Worm (Caenorhabditis elegans): ENCODE measurements around the gene alh-10.

alh-10 gene

ce11 chrX:7112589-7112988 is 30.9 kb downstream of the alh-10 start, which contains the start of gene C36B7.1:
TSS of gene C36B7.1 (plus strand) at chrX:7112889.
- TF ChIP-seq F57C9.4 (tag; optimal IDR thresholded peaks at IDR 0.05) (no peak), bed-1 (GFP tag; IDR thresholded peaks at IDR 0.05) (no peak), akir-1 (GFP tag; optimal IDR thresholded peaks at IDR 0.05) (no peak), ccch-3 (GFP tag; optimal IDR thresholded peaks at IDR 0.05) (no peak), somi-1 (GFP tag; optimal IDR thresholded peaks at IDR 0.05) (no peak), ztf-3 (GFP tag; optimal IDR thresholded peaks at IDR 0.05) (no peak), nhr-120 (GFP tag; IDR thresholded peaks at IDR 0.05) (no peak), Y56A3A.18 (GFP tag; IDR thresholded peaks at IDR 0.05) (no peak), ama-1 (optimal IDR thresholded peaks at IDR 0.05) (no peak), ama-1 (GFP tag; optimal IDR thresholded peaks at IDR 0.05) (no peak), mel-28 (tag; optimal IDR thresholded peaks at IDR 0.05; ENCODE audit: borderline replicate concordance) (no peak), fkh-3 (tag; optimal IDR thresholded peaks at IDR 0.05) (no peak), T07F8.4 (tag; optimal IDR thresholded peaks at IDR 0.05) (no peak), mcd-1 (GFP tag; IDR thresholded peaks at IDR 0.05) (no peak), let-526 (GFP tag; IDR thresholded peaks at IDR 0.05) (no peak), B0019.2 (GFP tag; conservative IDR thresholded peaks at IDR 0.05) (no peak)

ce11 chrX:7106103-7106502 is 37.3 kb downstream of the alh-10 start, which contains the start of gene C36B7.2:
TSS of gene C36B7.2 (plus strand) at chrX:7106403.
- TF ChIP-seq ztf-25 (GFP tag; IDR thresholded peaks at IDR 0.05), result no peak
- TF ChIP-seq akir-1 (GFP tag; optimal IDR thresholded peaks at IDR 0.05), result no peak
- TF ChIP-seq K11D2.4 (GFP tag; IDR thresholded peaks at IDR 0.05), result no peak
- TF ChIP-seq gei-17 (GFP tag; optimal IDR thresholded peaks at IDR 0.05), result no peak
- no peak for TF ChIP-seq ceh-79 (tag; optimal IDR thresholded peaks at IDR 0.05)
- TF ChIP-seq lin-40 (tag; optimal IDR thresholded peaks at IDR 0.05), result no peak
- no peak for TF ChIP-seq egl-44 (GFP tag; IDR thresholded peaks at IDR 0.05)
- TF ChIP-seq lir-1 (GFP tag; conservative IDR thresholded peaks at IDR 0.05), result no peak
- no peak for TF ChIP-seq attf-3 (GFP tag; conservative IDR thresholded peaks at IDR 0.05)
- TF ChIP-seq cebp-1 (GFP tag; IDR thresholded peaks at IDR 0.05), result no peak
- TF ChIP-seq cebp-1 (tag; optimal IDR thresholded peaks at IDR 0.05), result no peak
- TF ChIP-seq hrde-1 (tag; optimal IDR thresholded peaks at IDR 0.05; ENCODE audit: borderline replicate concordance), result no peak
- no peak for TF ChIP-seq hsf-1 (GFP tag; IDR thresholded peaks at IDR 0.05)
- no peak for TF ChIP-seq lag-1 (GFP tag; IDR thresholded peaks at IDR 0.05)
- TF ChIP-seq ceh-100 (GFP tag; IDR thresholded peaks at IDR 0.05), result no peak
- TF ChIP-seq C06A6.2 (GFP tag; conservative IDR thresholded peaks at IDR 0.05), result no peak
- no peak for TF ChIP-seq hmg-20 (GFP tag; IDR thresholded peaks at IDR 0.05)
- no peak for TF ChIP-seq rcor-1 (GFP tag; IDR thresholded peaks at IDR 0.05)

- TF ChIP-seq lsy-27 (tag; optimal IDR thresholded peaks at IDR 0.05; ENCODE audit: borderline replicate concordance, insufficient read depth) (no peak), F22D6.2 (tag; optimal IDR thresholded peaks at IDR 0.05) (no peak), him-1 (tag; optimal IDR thresholded peaks at IDR 0.05) (no peak), unc-62 (GFP tag; optimal IDR thresholded peaks at IDR 0.05) (no peak), somi-1 (GFP tag; optimal IDR thresholded peaks at IDR 0.05) (no peak), hsf-1 (GFP tag; IDR thresholded peaks at IDR 0.05) (no peak), aptf-2 (GFP tag; conservative IDR thresholded peaks at IDR 0.05) (no peak), F57C9.4 (tag; optimal IDR thresholded peaks at IDR 0.05) (no peak), ztf-25 (GFP tag; IDR thresholded peaks at IDR 0.05) (no peak), T07F8.4 (tag; optimal IDR thresholded peaks at IDR 0.05) (no peak), lin-35 (GFP tag; optimal IDR thresholded peaks at IDR 0.05) (no peak), zfh-2 (GFP tag; conservative IDR thresholded peaks at IDR 0.05) (no peak), let-526 (GFP tag; IDR thresholded peaks at IDR 0.05) (no peak)
These were observed 42.0 kb downstream of the alh-10 start, which contains the start of gene C36B7.3 for ce11 chrX:7101477-7101876. TSS of gene C36B7.3 (plus strand) at chrX:7101777.
